Fruit fly (Drosophila melanogaster) S2 (cell line): ENCODE data around the gene mRpL30.
A peak's percentile ranks its signal among the peaks of the same experiment; 100 is the strongest.

Experiments
- CG8478 ChIP-seq: fragments of >200 bp; optimal IDR thresholded peaks from 2 replicates; lab custom pipeline; 2018
- CTCF ChIP-seq, 2 experiments: fragments of >200 bp; optimal IDR thresholded peaks; 2 replicates each; lab custom pipeline; 2018

DNA sequence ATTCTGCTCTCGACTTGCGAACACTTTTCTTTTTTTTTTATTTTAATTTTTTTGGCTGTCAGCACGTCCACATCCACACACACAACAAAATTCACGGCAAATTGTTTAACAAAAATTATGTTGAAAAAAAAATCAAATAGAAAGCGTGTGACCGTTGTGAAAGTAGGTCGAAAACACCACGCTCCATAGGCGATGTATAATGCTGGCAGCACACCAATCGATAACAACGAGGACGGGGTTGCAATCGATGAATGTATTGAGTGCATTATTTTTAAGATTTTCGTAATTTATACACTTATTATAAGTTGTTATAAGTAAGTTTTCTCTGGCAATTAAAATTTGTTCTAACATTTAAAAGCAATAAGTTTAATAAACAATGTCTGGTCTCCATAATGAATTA, 39.1 kb downstream of the mRpL30 start, which contains the start of gene Pp2C1:
- TF ChIP-seq CTCF (optimal IDR thresholded peaks at IDR 0.05; lab: Kevin White, UChicago) (peak in 1 of 2 experiments; percentile 1), CG8478 (lab: Kevin White, UChicago) (no peak)
